Worm (Caenorhabditis elegans) whole organism, L2 larva: Measurements from ENCODE around the gene srv-19.

ENCODE experiments used
- C34F6.9 ChIP-seq: fragments of 150-350 bp; optimal IDR thresholded peaks from 2 replicates; lab custom pipeline; 2014; ENCODE audit warnings: missing biosample characterization, missing genetic modification characterization
- F13H6.1 ChIP-seq: sonication (generic microtip); optimal IDR thresholded peaks from 2 replicates; lab custom pipeline; 2016; ENCODE audit warnings: missing genetic modification characterization, missing compliant biosample characterization
- ZK546.5 ChIP-seq: sonication (generic microtip); optimal IDR thresholded peaks from 2 replicates; lab custom pipeline; 2017; ENCODE audit warnings: missing biosample characterization, missing genetic modification characterization
- aly-2 ChIP-seq: fragments of 150-350 bp; optimal IDR thresholded peaks from 2 replicates; lab custom pipeline; 2014; ENCODE audit warnings: missing biosample characterization, missing genetic modification characterization
- ama-1 ChIP-seq: fragments of 150-350 bp; optimal IDR thresholded peaks from 2 replicates; lab custom pipeline; 2018; ENCODE audit warnings: inconsistent platforms
- blmp-1 ChIP-seq: sonication (generic microtip); optimal IDR thresholded peaks from 2 replicates; lab custom pipeline; 2017; ENCODE audit warnings: missing genetic modification characterization, mild to moderate bottlenecking, missing compliant biosample characterization, antibody characterized with exemption, moderate library complexity; ENCODE audit not compliant: insufficient read depth
- ceh-16 ChIP-seq: fragments of 150-350 bp; optimal IDR thresholded peaks from 2 replicates; lab custom pipeline; 2014; ENCODE audit warnings: missing biosample characterization, missing genetic modification characterization
- elt-1 ChIP-seq: fragments of 150-350 bp; optimal IDR thresholded peaks from 2 replicates; lab custom pipeline; 2014; ENCODE audit warnings: missing biosample characterization, missing genetic modification characterization
- elt-3 ChIP-seq: sonication (generic microtip); optimal IDR thresholded peaks from 2 replicates; lab custom pipeline; 2017; ENCODE audit warnings: missing biosample characterization, missing genetic modification characterization
- fos-1 ChIP-seq: fragments of 150-350 bp; optimal IDR thresholded peaks from 2 replicates; lab custom pipeline; 2014; ENCODE audit warnings: missing biosample characterization, missing genetic modification characterization
- gmeb-1 ChIP-seq: fragments of 150-350 bp; optimal IDR thresholded peaks from 2 replicates; lab custom pipeline; 2014; ENCODE audit warnings: missing biosample characterization, missing genetic modification characterization
- lin-11 ChIP-seq: fragments of 150-350 bp; sonication (generic microtip); optimal IDR thresholded peaks from 2 replicates; lab custom pipeline; 2014; ENCODE audit warnings: missing biosample characterization, missing genetic modification characterization, inconsistent platforms, mixed read lengths
- lin-13 ChIP-seq: fragments of 150-350 bp; optimal IDR thresholded peaks from 2 replicates; lab custom pipeline; 2014; ENCODE audit warnings: missing biosample characterization, missing genetic modification reagents, missing genetic modification characterization
- lin-39 ChIP-seq: fragments of 150-350 bp; optimal IDR thresholded peaks from 2 replicates; lab custom pipeline; 2014; ENCODE audit warnings: missing biosample characterization, missing genetic modification reagents, missing genetic modification characterization
- mab-5 ChIP-seq: fragments of 150-350 bp; optimal IDR thresholded peaks from 2 replicates; lab custom pipeline; 2014; ENCODE audit warnings: missing biosample characterization, missing genetic modification characterization
- mdl-1 ChIP-seq, 2 experiments: fragments of 150-350 bp in 1 of 2; sonication (generic microtip) in 1 of 2; optimal IDR thresholded peaks; 2 replicates each; lab custom pipeline; 2017; ENCODE audit warnings: missing biosample characterization in 2 of 2, missing genetic modification characterization in 2 of 2
- nhr-10 ChIP-seq: sonication (generic microtip); optimal IDR thresholded peaks from 2 replicates; lab custom pipeline; 2017; ENCODE audit warnings: missing biosample characterization, missing genetic modification characterization
- nhr-11 ChIP-seq: fragments of 150-350 bp; optimal IDR thresholded peaks from 2 replicates; lab custom pipeline; 2014; ENCODE audit warnings: missing biosample characterization, missing genetic modification characterization
- nhr-12 ChIP-seq: fragments of 150-350 bp; optimal IDR thresholded peaks from 2 replicates; lab custom pipeline; 2014; ENCODE audit warnings: missing biosample characterization, missing genetic modification characterization
- nhr-21 ChIP-seq: fragments of 150-350 bp; optimal IDR thresholded peaks from 2 replicates; lab custom pipeline; 2014; ENCODE audit warnings: missing biosample characterization, missing genetic modification characterization
- nhr-237 ChIP-seq: fragments of 150-350 bp; optimal IDR thresholded peaks from 2 replicates; lab custom pipeline; 2014; ENCODE audit warnings: missing biosample characterization, missing genetic modification characterization
- nhr-6 ChIP-seq: fragments of 150-350 bp; optimal IDR thresholded peaks from 2 replicates; lab custom pipeline; 2014; ENCODE audit warnings: missing biosample characterization, missing genetic modification characterization
- nhr-77 ChIP-seq: fragments of 150-350 bp; optimal IDR thresholded peaks from 2 replicates; lab custom pipeline; 2014; ENCODE audit warnings: missing biosample characterization, missing genetic modification characterization
- peb-1 ChIP-seq: fragments of 150-350 bp; optimal IDR thresholded peaks from 2 replicates; lab custom pipeline; 2014; ENCODE audit warnings: missing biosample characterization, missing genetic modification characterization
- sem-4 ChIP-seq: fragments of 150-350 bp; optimal IDR thresholded peaks from 2 replicates; lab custom pipeline; 2014; ENCODE audit warnings: missing biosample characterization, missing genetic modification reagents, missing genetic modification characterization
- skn-1 ChIP-seq: sonication (generic microtip); optimal IDR thresholded peaks from 2 replicates; lab custom pipeline; 2017; ENCODE audit warnings: missing biosample characterization, missing genetic modification characterization
- sma-3 ChIP-seq: sonication (generic microtip); optimal IDR thresholded peaks from 2 replicates; lab custom pipeline; 2016; ENCODE audit warnings: missing genetic modification reagents, missing genetic modification characterization, missing compliant biosample characterization
- sma-9 ChIP-seq, 2 experiments: fragments of 150-350 bp in 1 of 2; sonication (generic microtip) in 1 of 2; optimal IDR thresholded peaks; 2 replicates each; lab custom pipeline; 2014 to 2016; ENCODE audit warnings: missing genetic modification characterization in 2 of 2, mild to moderate bottlenecking in 1 of 2, missing biosample characterization in 1 of 2, missing compliant biosample characterization in 1 of 2, missing genetic modification reagents in 1 of 2, moderate library complexity in 1 of 2
- snpc-4 ChIP-seq: fragments of 150-350 bp; optimal IDR thresholded peaks from 2 replicates; lab custom pipeline; 2014; ENCODE audit warnings: missing biosample characterization, missing genetic modification characterization
- unc-39 ChIP-seq: fragments of 150-350 bp; optimal IDR thresholded peaks from 2 replicates; lab custom pipeline; 2014; ENCODE audit warnings: missing biosample characterization, missing genetic modification characterization
- unc-55 ChIP-seq: fragments of 150-350 bp; sonication (generic microtip); optimal IDR thresholded peaks from 3 replicates; lab custom pipeline; 2014; ENCODE audit warnings: missing biosample characterization, missing genetic modification reagents, missing genetic modification characterization
- unc-62 ChIP-seq: fragments of 150-350 bp; optimal IDR thresholded peaks from 2 replicates; lab custom pipeline; 2014; ENCODE audit warnings: missing biosample characterization, missing genetic modification reagents, missing genetic modification characterization
- zag-1 ChIP-seq: fragments of 150-350 bp; optimal IDR thresholded peaks from 2 replicates; lab custom pipeline; 2014; ENCODE audit warnings: missing biosample characterization, missing genetic modification characterization
- ztf-11 ChIP-seq: sonication (generic microtip); optimal IDR thresholded peaks from 2 replicates; lab custom pipeline; 2017; ENCODE audit warnings: missing biosample characterization, missing genetic modification characterization
- ztf-4 ChIP-seq: fragments of 150-350 bp; optimal IDR thresholded peaks from 2 replicates; lab custom pipeline; 2014; ENCODE audit warnings: missing biosample characterization, missing genetic modification characterization

The srv-19 gene

DNA sequence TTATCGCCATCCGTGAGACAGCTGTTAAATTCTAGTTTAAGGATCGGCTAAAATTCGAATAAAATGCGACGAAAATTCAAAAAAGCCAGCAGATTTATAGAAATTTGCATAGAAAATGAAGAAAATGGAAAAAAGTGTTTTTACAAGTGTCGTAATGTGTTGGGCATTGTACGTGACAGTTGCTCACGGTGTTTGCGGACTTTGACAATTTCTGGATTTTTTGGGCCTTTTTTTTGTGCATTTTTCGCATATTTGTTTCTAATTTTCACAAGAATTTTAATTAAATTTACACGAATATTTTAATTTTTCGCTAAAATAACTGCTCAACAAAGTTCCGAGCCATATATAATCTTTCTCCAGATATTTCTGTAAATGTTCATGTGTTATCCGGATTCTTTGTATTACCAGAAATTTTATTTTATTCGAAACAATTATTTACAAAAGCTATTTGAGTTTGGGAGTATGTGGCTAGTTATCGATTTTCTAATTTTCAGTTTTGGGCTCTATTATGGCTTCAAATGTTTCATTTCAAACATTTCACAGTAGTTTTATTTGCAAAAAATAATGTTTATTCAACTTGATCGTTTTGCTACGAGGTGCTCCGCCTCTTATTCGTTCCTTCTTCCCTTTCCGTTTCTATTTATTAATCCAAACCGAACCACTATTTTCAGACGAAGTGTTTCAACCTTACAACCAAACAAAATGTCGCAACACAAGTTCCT is 25.6 kb downstream of the srv-19 start, which contains the start of gene sams-3 (continued):
- TF ChIP-seq unc-62 (GFP tag; lab: Kevin White, UChicago) (no peak), lin-39 (no peak), elt-1 (tag; lab: Kevin White, UChicago) (no peak), nhr-11 (tag; lab: Kevin White, UChicago) (no peak), ztf-4 (tag; lab: Kevin White, UChicago) (no peak), aly-2 (tag; lab: Kevin White, UChicago) (no peak), peb-1 (tag; lab: Kevin White, UChicago) (no peak), F13H6.1 (tag; lab: Kevin White, UChicago) (no peak), nhr-77 (tag; lab: Kevin White, UChicago) (no peak), unc-39 (tag; lab: Kevin White, UChicago) (no peak), nhr-237 (no peak), sma-9 (GFP tag; optimal IDR thresholded peaks at IDR 0.05; lab: Kevin White, UChicago) (peak; percentile 45), sma-9 (tag; optimal IDR thresholded peaks at IDR 0.05; lab: Kevin White, UChicago) (no peak), ceh-16 (tag; lab: Kevin White, UChicago) (no peak), snpc-4 (tag; lab: Kevin White, UChicago) (no peak), nhr-10 (tag; lab: Kevin White, UChicago) (no peak)

- TF ChIP-seq unc-55 (GFP tag; lab: Kevin White, UChicago) (no peak), blmp-1 (no peak), nhr-21 (no peak), ZK546.5 (tag; lab: Kevin White, UChicago) (no peak), gmeb-1 (tag; lab: Kevin White, UChicago) (no peak), nhr-237 (no peak), ztf-4 (tag; lab: Kevin White, UChicago) (no peak), elt-1 (tag; lab: Kevin White, UChicago) (no peak)
- TF ChIP-seq, all 48 proteins: peak for 0
Measured at ce11 chrIV:5846269-5846668, 27.5 kb downstream of the srv-19 start, which contains the start of gene sams-4. TSS of gene sams-4 (minus strand) at chrIV:5846369.

DNA sequence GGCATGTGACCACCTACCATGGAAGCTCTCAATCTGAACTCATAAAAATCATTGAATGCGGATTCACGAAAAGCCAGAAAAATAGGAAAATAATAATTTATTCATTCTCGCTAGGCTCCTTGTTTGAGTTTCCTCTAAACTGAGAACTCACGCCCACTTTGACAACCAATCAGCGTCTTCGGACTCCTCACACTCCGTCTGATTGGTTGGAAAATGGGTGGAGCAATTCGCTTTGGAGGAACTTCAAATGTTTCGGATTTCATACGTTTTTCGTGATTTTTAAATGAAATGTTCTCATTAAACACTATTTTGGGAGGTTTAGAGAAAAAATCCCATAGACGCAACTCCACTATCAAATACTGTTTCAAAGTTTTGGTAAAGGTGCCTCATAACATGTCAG is 30.8 kb downstream of the srv-19 start:
- TF ChIP-seq sma-3 (no peak), nhr-11 (tag; lab: Kevin White, UChicago) (no peak), ztf-11 (no peak), skn-1 (tag; lab: Kevin White, UChicago) (no peak), mdl-1 (tag; optimal IDR thresholded peaks at IDR 0.05; lab: Kevin White, UChicago) (no peak), elt-1 (tag; lab: Kevin White, UChicago) (no peak), nhr-6 (no peak), aly-2 (tag; lab: Kevin White, UChicago) (no peak), ama-1 (no peak), peb-1 (tag; lab: Kevin White, UChicago) (no peak), C34F6.9 (tag; lab: Kevin White, UChicago) (no peak), lin-11 (tag; lab: Kevin White, UChicago) (no peak), nhr-12 (tag; lab: Kevin White, UChicago) (no peak), lin-13 (no peak), nhr-77 (tag; lab: Kevin White, UChicago) (no peak), zag-1 (tag; lab: Kevin White, UChicago) (no peak)
- TF ChIP-seq, all 48 proteins: peak for 0

DNA sequence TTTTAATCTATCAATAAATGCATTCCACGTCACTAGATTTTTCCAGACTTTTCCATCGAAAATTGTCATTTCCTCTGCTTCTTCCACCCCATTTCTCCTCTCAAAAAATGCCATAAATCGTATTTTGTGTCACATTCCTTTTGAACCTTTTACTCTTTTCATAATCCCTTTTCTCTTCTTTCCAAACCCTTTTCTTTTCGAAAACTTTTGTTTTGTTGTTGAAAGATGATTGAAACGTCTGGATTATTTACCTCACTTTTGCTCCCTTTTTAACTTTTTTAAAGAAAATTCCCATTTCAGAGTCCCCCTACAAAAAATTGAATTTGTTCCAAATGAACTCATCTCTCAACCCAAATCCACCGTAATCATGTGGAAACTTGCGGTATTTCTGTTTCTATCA is 34.5 kb downstream of the srv-19 start, which contains the start of gene C06E7.2:
C06E7.2 (plus strand) TSS at position 301 of the 400 bp plus-strand sequence.
- TF ChIP-seq mdl-1 (tag; optimal IDR thresholded peaks at IDR 0.05; lab: Kevin White, UChicago) (no peak), sem-4 (tag; lab: Kevin White, UChicago) (no peak), unc-62 (GFP tag; lab: Kevin White, UChicago) (no peak), gmeb-1 (tag; lab: Kevin White, UChicago) (no peak), F13H6.1 (tag; lab: Kevin White, UChicago) (no peak), C34F6.9 (tag; lab: Kevin White, UChicago) (no peak), unc-55 (GFP tag; lab: Kevin White, UChicago) (peak; percentile 68), nhr-77 (tag; lab: Kevin White, UChicago) (no peak), nhr-10 (tag; lab: Kevin White, UChicago) (no peak), ama-1 (no peak), elt-3 (no peak), ztf-4 (tag; lab: Kevin White, UChicago) (no peak), ceh-16 (tag; lab: Kevin White, UChicago) (no peak), fos-1 (tag; lab: Kevin White, UChicago) (no peak), nhr-21 (no peak), elt-1 (tag; lab: Kevin White, UChicago) (no peak), mab-5 (peak; percentile 59)
